Worm (Caenorhabditis elegans): ENCODE results near the gene cdr-4.

DNA sequence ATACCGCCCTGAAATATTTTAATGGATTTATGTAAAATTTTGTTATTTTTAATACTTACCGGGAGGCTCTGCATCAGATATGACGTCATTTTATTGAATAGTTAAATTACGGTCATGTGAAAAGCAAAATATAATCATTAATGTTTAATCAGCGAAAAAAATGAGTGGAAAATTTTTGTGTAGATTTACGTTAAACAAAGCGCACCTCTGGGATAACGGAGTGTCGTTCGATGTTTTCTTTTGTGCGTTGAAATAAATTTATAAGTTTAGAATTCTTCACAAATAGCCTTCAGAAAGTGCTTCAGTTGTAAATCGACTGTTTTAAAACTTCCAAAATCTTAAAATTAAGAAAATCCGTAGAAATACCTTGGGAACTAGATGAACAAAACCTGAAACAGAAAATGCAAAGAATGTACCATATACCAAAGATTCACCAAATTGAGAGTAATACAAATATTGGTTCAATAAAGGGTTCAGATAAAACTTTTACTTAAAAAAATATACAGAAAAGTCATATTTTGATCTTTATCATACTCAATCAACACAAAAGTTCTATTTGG is 7.7 kb downstream of the cdr-4 start, which contains the start of the genes K01D12.20 and miga-1:
- TF ChIP-seq elt-3 (tag; optimal IDR thresholded peaks at IDR 0.05) (no peak), blmp-1 (tag; optimal IDR thresholded peaks at IDR 0.05) (no peak), drap-1 (GFP tag; optimal IDR thresholded peaks at IDR 0.05) (no peak), cnd-1 (tag; optimal IDR thresholded peaks at IDR 0.05) (no peak), nhr-76 (tag; optimal IDR thresholded peaks at IDR 0.05) (no peak), unc-39 (tag; optimal IDR thresholded peaks at IDR 0.05) (no peak), ceh-39 (tag; optimal IDR thresholded peaks at IDR 0.05) (no peak), unc-62 (GFP tag; optimal IDR thresholded peaks at IDR 0.05) (no peak)
